Worm (Caenorhabditis elegans): ENCODE results near the gene M01H9.5.

DNA sequence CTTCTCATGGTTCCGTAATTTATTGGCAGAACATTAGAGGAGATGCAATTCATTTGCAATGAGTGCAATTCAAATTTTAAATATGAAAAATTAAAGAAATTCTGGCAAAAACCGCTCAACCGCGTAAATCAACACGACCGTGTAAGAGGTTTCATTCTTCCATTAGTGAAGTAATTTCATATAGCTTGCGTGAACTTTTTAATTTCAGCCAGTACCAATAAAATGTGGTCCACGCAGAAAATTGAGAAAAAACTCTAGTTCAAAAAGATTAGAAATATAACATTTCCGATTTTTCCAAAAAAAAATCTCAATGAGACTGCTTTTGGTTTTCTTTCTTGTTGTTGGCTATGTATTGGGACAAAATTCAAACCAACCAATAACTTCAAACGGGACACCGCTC lies 43.3 kb upstream of the M01H9.5 start, which contains the start of gene clec-175:
- TF ChIP-seq dmd-4 (tag; optimal IDR thresholded peaks at IDR 0.05; ENCODE audit: borderline replicate concordance) (no peak), fkh-10 (GFP tag; optimal IDR thresholded peaks at IDR 0.05) (no peak), rnt-1 (tag; optimal IDR thresholded peaks at IDR 0.05) (no peak), ref-2 (tag; optimal IDR thresholded peaks at IDR 0.05) (no peak)

Data from whole organism, late embryonic.